Fruit fly (Drosophila melanogaster) whole organism, prepupa: ENCODE results near the gene CG5151.

Experiments
- CG10669 ChIP-seq: fragments of 200-800 bp; sonication (Bioruptor generic); optimal IDR thresholded peaks from 3 replicates; lab custom pipeline; 2018; ENCODE audit warnings: missing biosample characterization, mild to moderate bottlenecking, missing genetic modification characterization, moderate library complexity
- CG11294 ChIP-seq: fragments of 200-800 bp; sonication (Bioruptor generic); IDR thresholded peaks from 2 replicates; pipeline ENCODE4 v1.3.6; 2022; ENCODE audit warnings: missing biosample characterization, missing genetic modification characterization
- CG11762 ChIP-seq: fragments of 200-800 bp; sonication (Bioruptor generic); optimal IDR thresholded peaks from 3 replicates; lab custom pipeline; 2016; ENCODE audit warnings: missing biosample characterization, missing genetic modification characterization; ENCODE audit not compliant: insufficient read depth
- CG11902 ChIP-seq: fragments of 200-800 bp; sonication (Bioruptor generic); optimal IDR thresholded peaks from 3 replicates; lab custom pipeline; 2016; ENCODE audit warnings: missing biosample characterization, missing genetic modification characterization
- CG15336 ChIP-seq: fragments of 200-800 bp; sonication (Bioruptor generic); IDR thresholded peaks from 2 replicates; pipeline ENCODE4 v1.3.6; 2022; ENCODE audit warnings: missing biosample characterization, missing genetic modification characterization
- CG31627 ChIP-seq: fragments of 200-800 bp; sonication (Bioruptor generic); optimal IDR thresholded peaks from 3 replicates; lab custom pipeline; 2016; ENCODE audit warnings: missing biosample characterization, missing genetic modification characterization
- CG34406 ChIP-seq: fragments of 200-800 bp; sonication (Bioruptor generic); optimal IDR thresholded peaks from 3 replicates; lab custom pipeline; 2016; ENCODE audit warnings: missing biosample characterization, missing genetic modification characterization
- CG3919 ChIP-seq: fragments of 200-800 bp; sonication (Bioruptor generic); optimal IDR thresholded peaks from 3 replicates; lab custom pipeline; 2016; ENCODE audit warnings: missing biosample characterization, missing genetic modification characterization
- CG4318 ChIP-seq: fragments of 200-800 bp; sonication (Bioruptor generic); optimal IDR thresholded peaks from 3 replicates; lab custom pipeline; 2017; ENCODE audit warnings: missing biosample characterization, mild to moderate bottlenecking, missing genetic modification characterization
- CG6163 ChIP-seq: fragments of 200-800 bp; sonication (Bioruptor generic); IDR thresholded peaks from 3 replicates; pipeline ENCODE4 v1.3.6; 2022; ENCODE audit warnings: missing biosample characterization, missing genetic modification characterization
- CG6276 ChIP-seq: fragments of 200-800 bp; sonication (Bioruptor generic); optimal IDR thresholded peaks from 2 replicates; lab custom pipeline; 2017; ENCODE audit warnings: missing biosample characterization, mild to moderate bottlenecking, missing genetic modification characterization
- CG6808 ChIP-seq: fragments of 200-800 bp; sonication (Bioruptor generic); optimal IDR thresholded peaks from 3 replicates; lab custom pipeline; 2017; ENCODE audit warnings: missing biosample characterization, missing genetic modification characterization, mild to moderate bottlenecking, moderate library complexity, missing genetic modification reagents
- CG7368 ChIP-seq: fragments of 200-800 bp; sonication (Bioruptor generic); optimal IDR thresholded peaks from 3 replicates; lab custom pipeline; 2016; ENCODE audit warnings: missing biosample characterization, missing genetic modification characterization
- CG8319 ChIP-seq: fragments of 200-800 bp; sonication (Bioruptor generic); optimal IDR thresholded peaks from 3 replicates; lab custom pipeline; 2016; ENCODE audit warnings: missing biosample characterization, missing genetic modification characterization
- CG8632 ChIP-seq: fragments of 200-800 bp; sonication (Bioruptor generic); optimal IDR thresholded peaks from 3 replicates; lab custom pipeline; 2016; ENCODE audit warnings: missing biosample characterization, missing genetic modification characterization
- CG9139 ChIP-seq: fragments of 200-800 bp; sonication (Bioruptor generic); optimal IDR thresholded peaks from 3 replicates; lab custom pipeline; 2017; ENCODE audit warnings: missing biosample characterization, mild to moderate bottlenecking, missing genetic modification characterization
- Eip75B ChIP-seq: fragments of 200-800 bp; sonication (Bioruptor generic); optimal IDR thresholded peaks from 3 replicates; lab custom pipeline; 2016; ENCODE audit warnings: missing biosample characterization, missing genetic modification characterization
- Eip78C ChIP-seq: fragments of 200-800 bp; sonication (Bioruptor generic); peaks from one replicate; lab custom pipeline; 2016; ENCODE audit warnings: missing biosample characterization, missing genetic modification characterization
- Ets21C ChIP-seq: fragments of 200-800 bp; sonication (Bioruptor generic); optimal IDR thresholded peaks from 3 replicates; lab custom pipeline; 2016; ENCODE audit warnings: missing biosample characterization, missing genetic modification characterization
- Ets96B ChIP-seq: fragments of 200-800 bp; optimal IDR thresholded peaks from 2 replicates; lab custom pipeline; 2019; ENCODE audit warnings: missing biosample characterization, mild to moderate bottlenecking, missing genetic modification characterization, moderate library complexity
- Hr39 ChIP-seq: fragments of 200-800 bp; sonication (Bioruptor generic); optimal IDR thresholded peaks from 2 replicates; lab custom pipeline; 2016; ENCODE audit warnings: missing biosample characterization, missing genetic modification characterization
- Hr4 ChIP-seq: fragments of 200-800 bp; sonication (Bioruptor generic); optimal IDR thresholded peaks from 3 replicates; lab custom pipeline; 2016; ENCODE audit warnings: missing biosample characterization, missing genetic modification characterization
- Lpt ChIP-seq: fragments of 200-800 bp; sonication (Bioruptor generic); optimal IDR thresholded peaks from 3 replicates; lab custom pipeline; 2016; ENCODE audit warnings: missing biosample characterization, missing genetic modification characterization
- OdsH ChIP-seq: fragments of 200-800 bp; sonication (Bioruptor generic); optimal IDR thresholded peaks from 3 replicates; lab custom pipeline; 2016; ENCODE audit warnings: missing biosample characterization, missing genetic modification characterization
- Sox102F ChIP-seq: fragments of 200-800 bp; sonication (Bioruptor generic); optimal IDR thresholded peaks from 2 replicates; lab custom pipeline; 2016; ENCODE audit warnings: missing biosample characterization, mild to moderate bottlenecking, missing genetic modification characterization
- Sox14 ChIP-seq: fragments of 200-800 bp; sonication (Bioruptor generic); optimal IDR thresholded peaks from 3 replicates; lab custom pipeline; 2016; ENCODE audit warnings: missing biosample characterization, missing genetic modification characterization
- Sox15 ChIP-seq: fragments of 200-800 bp; sonication (Bioruptor generic); optimal IDR thresholded peaks from 3 replicates; lab custom pipeline; 2016; ENCODE audit warnings: missing biosample characterization, missing genetic modification characterization
- achi ChIP-seq: fragments of 200-800 bp; sonication (Bioruptor generic); optimal IDR thresholded peaks from 3 replicates; lab custom pipeline; 2016; ENCODE audit warnings: missing biosample characterization, missing genetic modification characterization
- acj6 ChIP-seq: fragments of 200-800 bp; sonication (Bioruptor generic); optimal IDR thresholded peaks from 3 replicates; lab custom pipeline; 2016; ENCODE audit warnings: missing biosample characterization, missing genetic modification characterization
- dac ChIP-seq: fragments of 200-800 bp; sonication (Bioruptor generic); optimal IDR thresholded peaks from 2 replicates; lab custom pipeline; 2017; ENCODE audit warnings: missing biosample characterization, mild to moderate bottlenecking, missing genetic modification characterization
- esn ChIP-seq: fragments of 200-800 bp; sonication (Bioruptor generic); optimal IDR thresholded peaks from 2 replicates; lab custom pipeline; 2016; ENCODE audit warnings: missing biosample characterization, mild to moderate bottlenecking, missing genetic modification characterization, moderate library complexity
- fd59A ChIP-seq: fragments of 200-800 bp; sonication (Bioruptor generic); optimal IDR thresholded peaks from 2 replicates; lab custom pipeline; 2017; ENCODE audit warnings: missing biosample characterization, mild to moderate bottlenecking, missing genetic modification characterization, missing genetic modification reagents
- fd85E ChIP-seq: fragments of 200-800 bp; sonication (Bioruptor generic); optimal IDR thresholded peaks from 3 replicates; lab custom pipeline; 2016; ENCODE audit warnings: missing biosample characterization, missing genetic modification characterization
- fkh ChIP-seq: fragments of 200-800 bp; sonication (Bioruptor generic); optimal IDR thresholded peaks from 3 replicates; lab custom pipeline; 2017; ENCODE audit warnings: missing biosample characterization, mild to moderate bottlenecking, missing genetic modification characterization, moderate library complexity
- lz ChIP-seq: fragments of 200-800 bp; sonication (Bioruptor generic); optimal IDR thresholded peaks from 3 replicates; lab custom pipeline; 2016; ENCODE audit warnings: missing biosample characterization, missing genetic modification characterization
- net ChIP-seq: fragments of 200-800 bp; sonication (Bioruptor generic); optimal IDR thresholded peaks from 3 replicates; lab custom pipeline; 2016; ENCODE audit warnings: missing biosample characterization, missing genetic modification characterization
- pdm3 ChIP-seq: fragments of 200-800 bp; sonication (Bioruptor generic); optimal IDR thresholded peaks from 3 replicates; lab custom pipeline; 2016; ENCODE audit warnings: missing biosample characterization, missing genetic modification characterization
- salr ChIP-seq, 2 experiments: fragments of 200-800 bp; sonication (Bioruptor generic); optimal IDR thresholded peaks; 3 replicates each; lab custom pipeline; 2016 to 2018; ENCODE audit warnings: missing biosample characterization in 2 of 2, missing genetic modification characterization in 2 of 2, mild to moderate bottlenecking in 1 of 2
- ss ChIP-seq, 2 experiments: fragments of 200-800 bp; sonication (Bioruptor generic); optimal IDR thresholded peaks; 2 replicates in 1 of 2; 3 replicates in 1 of 2; lab custom pipeline; 2017 to 2018; ENCODE audit warnings: mild to moderate bottlenecking in 2 of 2, missing biosample characterization in 2 of 2, missing genetic modification characterization in 2 of 2, moderate library complexity in 1 of 2
- svp ChIP-seq: fragments of 200-800 bp; sonication (Bioruptor generic); peaks from one replicate; lab custom pipeline; 2016; ENCODE audit warnings: missing biosample characterization, missing genetic modification characterization
- vri ChIP-seq: fragments of 200-800 bp; sonication (Bioruptor generic); optimal IDR thresholded peaks from 3 replicates; lab custom pipeline; 2016; ENCODE audit warnings: missing biosample characterization, mild to moderate bottlenecking, missing genetic modification characterization

Gene CG5151

DNA sequence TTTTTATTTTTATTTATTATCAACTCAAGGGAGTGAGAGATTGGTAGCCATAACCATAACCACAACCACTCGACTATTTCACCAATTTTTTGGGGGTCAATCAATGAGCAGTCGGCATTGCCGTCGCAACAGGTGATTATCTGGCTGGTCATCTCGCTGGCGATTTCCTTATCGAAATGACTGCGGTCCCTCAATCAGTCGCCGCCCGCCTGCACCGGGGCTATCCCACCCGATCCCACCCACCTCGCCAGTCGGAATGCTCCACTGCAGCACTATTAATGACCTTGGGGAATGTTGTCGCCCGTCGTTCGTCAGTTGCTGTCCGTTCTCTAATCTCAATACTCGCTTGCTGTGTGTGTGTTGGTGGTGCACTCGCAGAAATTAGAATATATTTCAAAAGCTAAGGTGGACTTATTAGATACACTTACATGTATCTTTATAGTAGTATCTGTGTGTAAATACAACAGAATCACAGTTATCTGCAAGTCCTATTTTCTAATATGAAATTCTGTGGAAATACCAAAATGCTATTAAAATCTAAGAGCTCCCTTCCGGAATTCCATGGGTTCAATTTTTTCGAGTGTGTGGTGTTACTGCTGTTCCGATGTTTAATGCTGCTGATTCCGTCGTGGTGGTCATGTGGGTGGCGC is 4.0 kb downstream of the CG5151 start (continued):
- TF ChIP-seq CG10669 (peak; percentile 22), net (peak; percentile 27), fkh (GFP tag; lab: Kevin White, UChicago) (no peak), CG6808 (GFP tag; lab: Kevin White, UChicago) (no peak), Sox14 (peak; percentile 32), CG31627 (peak; percentile 28), Sox102F (GFP tag; lab: Kevin White, UChicago) (no peak), Hr4 (GFP tag; lab: Kevin White, UChicago) (peak; percentile 51), Lpt (GFP tag; lab: Kevin White, UChicago) (no peak), acj6 (peak; percentile 39), CG11294 (GFP tag; lab: Robert Waterston, UW) (no peak), CG8319 (GFP tag; lab: Kevin White, UChicago) (no peak), lz (GFP tag; lab: Kevin White, UChicago) (peak; percentile 3), Sox15 (GFP tag; lab: Kevin White, UChicago) (no peak), Eip75B (GFP tag; lab: Kevin White, UChicago) (peak; percentile 12), CG11902 (GFP tag; lab: Kevin White, UChicago) (no peak), CG7368 (no peak), CG3919 (peak; percentile 22), achi (peak; percentile 52), CG4318 (GFP tag; lab: Kevin White, UChicago) (peak; percentile 7), Hr39 (peak; percentile 32), CG15336 (GFP tag; lab: Robert Waterston, UW) (peak; percentile 62), CG34406 (GFP tag; lab: Kevin White, UChicago) (peak; percentile 12), Ets96B (tag; lab: Kevin White, UChicago) (no peak)

DNA sequence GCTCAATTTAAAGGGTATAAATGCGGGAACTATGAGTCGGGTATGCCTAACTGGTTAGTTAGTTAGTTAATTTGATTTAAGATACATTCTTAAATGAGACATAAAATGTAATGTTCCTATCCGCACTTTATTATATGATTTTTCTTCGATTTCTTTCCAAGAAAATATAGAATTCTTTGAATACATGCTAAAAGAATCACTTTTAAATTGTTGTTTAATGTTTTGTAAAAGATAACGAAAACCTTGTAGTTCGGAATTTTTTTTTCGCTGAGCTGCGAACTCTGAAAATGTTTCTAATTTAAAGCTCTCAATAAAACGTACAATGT is 4.5 kb downstream of the CG5151 start:
- TF ChIP-seq fkh (GFP tag; lab: Kevin White, UChicago): no peak
- TF ChIP-seq salr (GFP tag; optimal IDR thresholded peaks at IDR 0.05; lab: Kevin White, UChicago): no peak
- no peak for TF ChIP-seq Eip75B (GFP tag; lab: Kevin White, UChicago)
- TF ChIP-seq net: no peak
- TF ChIP-seq CG4318 (GFP tag; lab: Kevin White, UChicago): peak; percentile 1
- peak; percentile 10 for TF ChIP-seq Hr4 (GFP tag; lab: Kevin White, UChicago)
- TF ChIP-seq ss (GFP tag; optimal IDR thresholded peaks at IDR 0.05; lab: Kevin White, UChicago): no peak
- peak; percentile 59 for TF ChIP-seq svp
- TF ChIP-seq CG6276 (GFP tag; lab: Kevin White, UChicago): no peak
- no peak for TF ChIP-seq Sox14
- peak; percentile 69 for TF ChIP-seq Eip78C
- peak; percentile 11 for TF ChIP-seq OdsH (GFP tag; lab: Kevin White, UChicago)

DNA sequence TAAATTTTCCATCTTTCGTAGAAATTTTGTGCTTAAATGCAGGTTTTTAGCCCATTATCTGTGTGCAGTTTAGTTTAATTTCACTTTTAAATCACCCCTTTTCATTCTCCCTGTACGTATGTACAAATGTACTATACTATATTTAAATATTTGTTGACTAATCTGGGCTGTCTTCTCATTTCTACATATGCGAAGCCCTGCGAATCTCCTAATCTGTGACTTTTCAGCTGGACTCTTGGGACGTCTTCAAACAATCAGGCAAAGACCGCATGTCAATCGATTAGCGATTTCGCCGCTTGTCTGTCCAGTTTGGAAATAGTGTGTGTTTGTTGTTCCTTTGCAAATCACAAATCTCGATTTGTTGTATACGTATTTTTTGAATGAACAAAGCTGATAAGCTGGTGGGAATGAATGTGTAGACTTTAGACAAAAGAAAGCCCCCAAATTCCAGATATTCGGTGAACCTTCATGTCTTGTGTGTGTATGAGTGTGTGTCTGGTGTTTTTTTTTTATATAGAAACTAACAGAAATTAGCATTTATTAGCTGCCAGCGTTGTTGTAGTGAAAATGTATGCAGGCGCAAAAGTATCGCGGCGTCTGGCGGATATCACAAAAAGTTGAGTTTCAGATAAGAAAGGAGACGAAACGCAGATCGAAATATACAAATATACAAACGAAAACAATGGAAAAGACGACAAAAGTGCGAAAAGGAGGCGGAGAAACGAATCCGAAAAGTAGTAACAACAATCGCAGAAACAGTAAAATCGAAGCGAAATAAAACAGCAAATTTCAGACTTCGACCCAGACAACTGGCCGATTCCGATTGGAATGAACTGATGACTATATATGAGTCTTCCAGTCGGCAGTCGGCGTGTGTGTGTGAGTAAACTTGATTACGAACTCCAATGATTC is 5.1 kb downstream of the CG5151 start:
- TF ChIP-seq Ets21C: no peak
- TF ChIP-seq CG8632 (GFP tag; lab: Kevin White, UChicago): no peak
- TF ChIP-seq CG8319 (GFP tag; lab: Kevin White, UChicago): no peak
- no peak for TF ChIP-seq esn (GFP tag; lab: Kevin White, UChicago)
- no peak for TF ChIP-seq dac (GFP tag; lab: Kevin White, UChicago)
- TF ChIP-seq pdm3 (GFP tag; lab: Kevin White, UChicago): no peak
- no peak for TF ChIP-seq CG10669
- TF ChIP-seq Lpt (GFP tag; lab: Kevin White, UChicago): no peak
- TF ChIP-seq CG6163 (GFP tag; lab: Robert Waterston, UW): no peak
- peak; percentile 37 to 63 for TF ChIP-seq ss (GFP tag; optimal IDR thresholded peaks at IDR 0.05; lab: Kevin White, UChicago)
- no peak for TF ChIP-seq fd59A
- TF ChIP-seq CG6808 (GFP tag; lab: Kevin White, UChicago): peak; percentile 11
- TF ChIP-seq fd85E (GFP tag; lab: Kevin White, UChicago): no peak
- TF ChIP-seq CG11294 (GFP tag; lab: Robert Waterston, UW): no peak
- no peak for TF ChIP-seq CG11762 (GFP tag; lab: Kevin White, UChicago)
- TF ChIP-seq Eip78C: no peak
- no peak for TF ChIP-seq vri
- no peak for TF ChIP-seq CG11902 (GFP tag; lab: Kevin White, UChicago)
- no peak for TF ChIP-seq achi
- peak; percentile 75 for TF ChIP-seq svp
- TF ChIP-seq lz (GFP tag; lab: Kevin White, UChicago): no peak
- TF ChIP-seq CG9139 (GFP tag; lab: Kevin White, UChicago): no peak
- TF ChIP-seq CG34406 (GFP tag; lab: Kevin White, UChicago): no peak
- TF ChIP-seq Hr39: no peak
- peak; percentile 9 for TF ChIP-seq CG3919
